Fruit fly (Drosophila melanogaster): ENCODE measurements around the gene Proc-R.
A peak's percentile ranks its signal among the peaks of the same experiment; 100 is the strongest.

The Proc-R gene

dm6 chrX:4679813-4680381, 27.8 kb upstream of the Proc-R start (continued):
- TF ChIP-seq Scr (GFP tag; IDR thresholded peaks at IDR 0.05; ENCODE audit: partially characterized antibody) (no peak), eyg (GFP tag; optimal IDR thresholded peaks at IDR 0.05) (no peak), bowl (GFP tag; IDR thresholded peaks at IDR 0.05) (peak; percentile 38; the same call in 1 of the 2 replicates), insv (GFP tag; optimal IDR thresholded peaks at IDR 0.05) (no peak), CG13424 (tag; optimal IDR thresholded peaks at IDR 0.05) (peak; percentile 68), CG7556 (GFP tag; optimal IDR thresholded peaks at IDR 0.05) (peak; percentile 50), scrt (GFP tag; optimal IDR thresholded peaks at IDR 0.05) (peak; percentile 15), CG18764 (GFP tag; optimal IDR thresholded peaks at IDR 0.05) (peak; percentile 26), Sry-δ (GFP tag; optimal IDR thresholded peaks at IDR 0.05) (peak; percentile 20), ac (GFP tag; optimal IDR thresholded peaks at IDR 0.05) (no peak), CG18262 (tag; optimal IDR thresholded peaks at IDR 0.05) (peak; percentile 57), gcm (GFP tag; optimal IDR thresholded peaks at IDR 0.05) (peak; percentile 3), Antp (GFP tag; optimal IDR thresholded peaks at IDR 0.05) (no peak), org-1 (GFP tag; optimal IDR thresholded peaks at IDR 0.05) (peak; percentile 41), CG30431 (GFP tag; optimal IDR thresholded peaks at IDR 0.05) (peak; percentile 2), Tbp (GFP tag; optimal IDR thresholded peaks at IDR 0.05) (no peak), CG17328 (GFP tag; IDR thresholded peaks at IDR 0.05) (peak; percentile 69), CG6272 (GFP tag; IDR thresholded peaks at IDR 0.05) (no peak), HLH3B (GFP tag; IDR thresholded peaks at IDR 0.05) (peak; percentile 49; the same call in 1 of the 2 replicates), CG1024 (GFP tag; IDR thresholded peaks at IDR 0.05) (no peak), Optix (GFP tag; IDR thresholded peaks at IDR 0.05) (no peak), zfh2 (GFP tag; optimal IDR thresholded peaks at IDR 0.05) (peak; percentile 34), Gug (GFP tag; IDR thresholded peaks at IDR 0.05) (0 out of 4 replicates have a peak, but pooled peaks have one; percentile 17), CG14050 (GFP tag; IDR thresholded peaks at IDR 0.05) (peak; percentile 47; the same call in 1 of the 3 replicates), CG4730 (GFP tag; IDR thresholded peaks at IDR 0.05) (0 out of 2 replicates have a peak, but pooled peaks have one; percentile 19), CG2678 (tag; optimal IDR thresholded peaks at IDR 0.05) (peak; percentile 70), CkIIα-i1 (GFP tag; IDR thresholded peaks at IDR 0.05) (no peak), CG1647 (GFP tag; optimal IDR thresholded peaks at IDR 0.05) (peak; percentile 21), wor (GFP tag; IDR thresholded peaks at IDR 0.05) (no peak), Elba2 (GFP tag; optimal IDR thresholded peaks at IDR 0.05) (no peak), D19B (GFP tag; optimal IDR thresholded peaks at IDR 0.05) (peak; percentile 37), nmo (GFP tag; optimal IDR thresholded peaks at IDR 0.05) (peak; percentile 58), CG1529 (GFP tag; optimal IDR thresholded peaks at IDR 0.05) (no peak), dati (GFP tag; IDR thresholded peaks at IDR 0.05) (no peak), crol (GFP tag; IDR thresholded peaks at IDR 0.05) (no peak), CG15514 (GFP tag; optimal IDR thresholded peaks at IDR 0.05) (peak; percentile 18), her (GFP tag; optimal IDR thresholded peaks at IDR 0.05) (peak; percentile 31), Adf1 (GFP tag; IDR thresholded peaks at IDR 0.05) (no peak), CG11695 (GFP tag; IDR thresholded peaks at IDR 0.05) (peak; percentile 67; the same call in 2 of the 3 replicates), stwl (tag; optimal IDR thresholded peaks at IDR 0.05) (no peak), CG5245 (GFP tag; optimal IDR thresholded peaks at IDR 0.05) (peak; percentile 13), CG33213 (GFP tag; optimal IDR thresholded peaks at IDR 0.05) (peak; percentile 11), chn (GFP tag; optimal IDR thresholded peaks at IDR 0.05) (peak; percentile 48), Camta (GFP tag; optimal IDR thresholded peaks at IDR 0.05) (peak; percentile 43), NfI (GFP tag; optimal IDR thresholded peaks at IDR 0.05) (peak; percentile 50), fru (optimal IDR thresholded peaks at IDR 0.05) (no peak), sug (tag; optimal IDR thresholded peaks at IDR 0.05) (no peak), CG10147 (GFP tag; optimal IDR thresholded peaks at IDR 0.05) (peak; percentile 44), Myb (GFP tag; optimal IDR thresholded peaks at IDR 0.05) (peak; percentile 73), CG34422 (GFP tag; IDR thresholded peaks at IDR 0.05) (peak; percentile 52; the same call in 2 of the 3 replicates), tap (tag; optimal IDR thresholded peaks at IDR 0.05) (peak; percentile 25), esg (GFP tag; conservative IDR thresholded peaks at IDR 0.05) (peak; percentile 12; the same call in 1 of the 2 replicates)

Measured in whole organism, embryonic.